Worm (Caenorhabditis elegans): Measurements from ENCODE around the gene tsp-5.

- TF ChIP-seq elt-3 (tag; optimal IDR thresholded peaks at IDR 0.05): no peak
- no peak for TF ChIP-seq nhr-237 (tag; optimal IDR thresholded peaks at IDR 0.05)
- no peak for TF ChIP-seq unc-62 (GFP tag; optimal IDR thresholded peaks at IDR 0.05)
- no peak for TF ChIP-seq lsy-2 (tag; optimal IDR thresholded peaks at IDR 0.05)
- TF ChIP-seq mep-1 (tag; optimal IDR thresholded peaks at IDR 0.05): no peak
- TF ChIP-seq ztf-11 (tag; optimal IDR thresholded peaks at IDR 0.05): no peak
These were observed 4.4 kb downstream of the tsp-5 start, which contains the start of gene Y45F10B.12 for ce11 chrIV:13587175-13587574.

Data from whole organism, mixed stage, embryonic.